Worm (Caenorhabditis elegans) whole organism, mixed stage, embryonic: ENCODE results near the gene ula-1.

Source experiments
- elt-1 ChIP-seq: sonication (generic microtip); optimal IDR thresholded peaks from 2 replicates; lab custom pipeline; 2017; ENCODE audit warnings: missing genetic modification characterization, mild to moderate bottlenecking, missing compliant biosample characterization, antibody characterized with exemption, moderate library complexity, borderline replicate concordance; ENCODE audit not compliant: insufficient read depth
- elt-3 ChIP-seq: fragments of 150-350 bp; optimal IDR thresholded peaks from 2 replicates; lab custom pipeline; 2014; ENCODE audit warnings: missing biosample characterization, missing genetic modification characterization
- lin-32 ChIP-seq: fragments of 200-800 bp; sonication (Bioruptor generic); optimal IDR thresholded peaks from 2 replicates; lab custom pipeline; 2018; ENCODE audit warnings: mild to moderate bottlenecking, missing genetic modification characterization, missing compliant biosample characterization
- mab-5 ChIP-seq: fragments of 150-350 bp; optimal IDR thresholded peaks from 2 replicates; lab custom pipeline; 2014; ENCODE audit warnings: missing biosample characterization, missing genetic modification characterization
- sem-2 ChIP-seq: fragments of 200-800 bp; sonication (Bioruptor generic); optimal IDR thresholded peaks from 2 replicates; lab custom pipeline; 2018; ENCODE audit warnings: mild to moderate bottlenecking, missing genetic modification characterization, missing compliant biosample characterization
- snpc-4 ChIP-seq: fragments of 150-350 bp; optimal IDR thresholded peaks from 2 replicates; lab custom pipeline; 2014; ENCODE audit warnings: missing biosample characterization, missing genetic modification characterization
- ztf-11 ChIP-seq: fragments of 150-350 bp; optimal IDR thresholded peaks from 2 replicates; lab custom pipeline; 2014; ENCODE audit warnings: missing biosample characterization, missing genetic modification characterization

- TF ChIP-seq snpc-4 (tag; lab: Kevin White, UChicago) (no peak), mab-5 (tag; lab: Kevin White, UChicago) (no peak), sem-2 (no peak), ztf-11 (tag; lab: Kevin White, UChicago) (no peak), elt-1 (no peak), elt-3 (tag; lab: Kevin White, UChicago) (no peak), lin-32 (GFP tag; lab: Kevin White, UChicago) (no peak)
Measured at ce11 chrIII:4920221-4920620, at the start of gene ula-1.
